Worm (Caenorhabditis elegans): ENCODE measurements around the gene Y82E9BR.17.

Gene Y82E9BR.17

ce11 chrIII:1429275-1429674, 26.3 kb downstream of the Y82E9BR.17 start:
- TF ChIP-seq T22C8.4 (GFP tag; IDR thresholded peaks at IDR 0.05) (peak; percentile 65), ref-1 (GFP tag; conservative IDR thresholded peaks at IDR 0.05) (no peak)

DNA sequence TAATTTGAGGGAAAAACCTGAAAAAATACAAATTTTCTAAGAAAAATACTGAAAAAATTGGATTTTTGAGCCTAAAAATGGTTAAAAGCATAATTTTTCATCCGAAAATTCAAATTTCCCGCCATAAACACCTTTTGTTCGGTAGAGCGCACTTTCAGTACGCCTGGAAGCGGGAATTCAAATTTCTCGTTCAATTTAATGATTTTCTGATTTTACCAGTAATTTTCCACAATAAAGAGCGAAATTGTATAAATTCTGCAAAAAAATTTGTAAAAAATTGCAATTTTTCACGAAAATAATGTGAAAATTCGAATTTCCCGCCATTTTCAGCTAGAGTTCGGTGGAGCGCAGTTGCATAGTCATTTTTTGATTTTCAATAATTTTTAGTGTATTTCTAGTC, 27.1 kb downstream of the Y82E9BR.17 start:
- TF ChIP-seq ztf-23 (GFP tag; IDR thresholded peaks at IDR 0.05), result no peak
- TF ChIP-seq T22C8.4 (GFP tag; IDR thresholded peaks at IDR 0.05), result no peak
- TF ChIP-seq flt-1 (GFP tag; IDR thresholded peaks at IDR 0.05), result no peak
- TF ChIP-seq tab-1 (GFP tag; IDR thresholded peaks at IDR 0.05), result no peak
- no peak for TF ChIP-seq cog-1 (tag; optimal IDR thresholded peaks at IDR 0.05)
- no peak for TF ChIP-seq ref-1 (GFP tag; conservative IDR thresholded peaks at IDR 0.05)
- no peak for TF ChIP-seq klf-2 (GFP tag; conservative IDR thresholded peaks at IDR 0.05)
- no peak for TF ChIP-seq med-1 (GFP tag; optimal IDR thresholded peaks at IDR 0.05; ENCODE audit: insufficient read depth)
- TF ChIP-seq ztf-29 (GFP tag; IDR thresholded peaks at IDR 0.05), result no peak

- no peak for TF ChIP-seq med-1 (GFP tag; optimal IDR thresholded peaks at IDR 0.05; ENCODE audit: insufficient read depth)
- TF ChIP-seq klf-2 (GFP tag; conservative IDR thresholded peaks at IDR 0.05), result no peak
- no peak for TF ChIP-seq ztf-29 (GFP tag; IDR thresholded peaks at IDR 0.05)
- TF ChIP-seq flt-1 (GFP tag; IDR thresholded peaks at IDR 0.05), result no peak
- no peak for TF ChIP-seq ref-1 (GFP tag; conservative IDR thresholded peaks at IDR 0.05)
- no peak for TF ChIP-seq cog-1 (tag; optimal IDR thresholded peaks at IDR 0.05)
- TF ChIP-seq ztf-23 (GFP tag; IDR thresholded peaks at IDR 0.05), result no peak
- TF ChIP-seq tab-1 (GFP tag; IDR thresholded peaks at IDR 0.05), result no peak
- TF ChIP-seq T22C8.4 (GFP tag; IDR thresholded peaks at IDR 0.05), result no peak
Measured at ce11 chrIII:1427126-1427525, 28.4 kb downstream of the Y82E9BR.17 start, which contains the start of gene lelo-2. TSS of gene lelo-2 (minus strand) at chrIII:1427226.

DNA sequence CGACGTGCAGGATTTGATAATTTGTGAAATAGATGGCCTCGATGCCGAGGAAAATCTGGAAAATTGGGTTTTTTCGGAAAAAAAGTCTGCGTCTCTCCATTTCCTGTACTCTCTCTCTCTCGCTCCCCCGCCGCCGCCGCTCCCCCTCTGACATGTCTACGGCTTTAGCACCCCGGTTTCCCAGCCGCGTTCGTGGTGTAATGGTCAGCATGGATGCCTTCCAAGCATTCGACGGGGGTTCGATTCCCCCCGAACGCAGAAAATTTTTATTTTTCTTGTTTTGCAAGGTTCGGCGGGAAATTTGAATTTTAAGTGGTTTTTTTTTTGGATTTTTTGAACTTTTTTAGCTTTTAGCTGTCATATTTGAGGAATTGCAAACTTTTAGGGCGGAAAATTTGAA, 31.3 kb downstream of the Y82E9BR.17 start:
- TF ChIP-seq ztf-23 (GFP tag; IDR thresholded peaks at IDR 0.05) (peak; percentile 90), med-1 (GFP tag; optimal IDR thresholded peaks at IDR 0.05; ENCODE audit: insufficient read depth) (no peak), flt-1 (GFP tag; IDR thresholded peaks at IDR 0.05) (peak; percentile 77), T22C8.4 (GFP tag; IDR thresholded peaks at IDR 0.05) (peak; percentile 72), ztf-29 (GFP tag; IDR thresholded peaks at IDR 0.05) (peak; percentile 64), ref-1 (GFP tag; conservative IDR thresholded peaks at IDR 0.05) (peak; percentile 70), klf-2 (GFP tag; conservative IDR thresholded peaks at IDR 0.05) (peak; percentile 80), tab-1 (GFP tag; IDR thresholded peaks at IDR 0.05) (peak; percentile 87), cog-1 (tag; optimal IDR thresholded peaks at IDR 0.05) (peak; percentile 73)

- TF ChIP-seq tab-1 (GFP tag; IDR thresholded peaks at IDR 0.05) (no peak), klf-2 (GFP tag; conservative IDR thresholded peaks at IDR 0.05) (no peak), T22C8.4 (GFP tag; IDR thresholded peaks at IDR 0.05) (no peak), med-1 (GFP tag; optimal IDR thresholded peaks at IDR 0.05; ENCODE audit: insufficient read depth) (no peak), ztf-23 (GFP tag; IDR thresholded peaks at IDR 0.05) (no peak), ref-1 (GFP tag; conservative IDR thresholded peaks at IDR 0.05) (no peak), flt-1 (GFP tag; IDR thresholded peaks at IDR 0.05) (no peak), ztf-29 (GFP tag; IDR thresholded peaks at IDR 0.05) (no peak), cog-1 (tag; optimal IDR thresholded peaks at IDR 0.05) (no peak)
Measured at ce11 chrIII:1421436-1421835, 34.1 kb downstream of the Y82E9BR.17 start.

DNA sequence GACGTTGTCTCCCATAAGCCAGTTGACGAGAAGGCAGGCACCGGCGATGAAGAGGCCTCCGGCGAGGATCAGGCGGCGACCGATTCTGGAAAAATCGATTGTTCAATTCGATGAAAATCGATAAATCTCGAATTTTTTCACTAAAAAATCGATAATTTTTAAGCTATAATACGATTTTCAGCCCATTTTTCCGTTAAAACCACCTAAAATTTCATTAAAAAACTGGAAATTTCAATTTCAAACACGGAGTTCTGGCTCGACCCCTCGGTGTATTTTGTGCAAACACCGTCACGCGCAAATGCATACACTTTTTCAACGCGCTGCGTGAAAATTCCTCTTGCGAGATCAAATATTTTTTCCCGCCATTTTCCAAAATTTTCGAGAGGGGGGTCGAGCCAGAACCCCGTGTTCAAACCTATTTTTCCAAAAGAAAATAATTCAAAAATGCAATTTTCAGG, 35.2 kb downstream of the Y82E9BR.17 start:
- peak; percentile 57 for TF ChIP-seq T22C8.4 (GFP tag; IDR thresholded peaks at IDR 0.05)

DNA sequence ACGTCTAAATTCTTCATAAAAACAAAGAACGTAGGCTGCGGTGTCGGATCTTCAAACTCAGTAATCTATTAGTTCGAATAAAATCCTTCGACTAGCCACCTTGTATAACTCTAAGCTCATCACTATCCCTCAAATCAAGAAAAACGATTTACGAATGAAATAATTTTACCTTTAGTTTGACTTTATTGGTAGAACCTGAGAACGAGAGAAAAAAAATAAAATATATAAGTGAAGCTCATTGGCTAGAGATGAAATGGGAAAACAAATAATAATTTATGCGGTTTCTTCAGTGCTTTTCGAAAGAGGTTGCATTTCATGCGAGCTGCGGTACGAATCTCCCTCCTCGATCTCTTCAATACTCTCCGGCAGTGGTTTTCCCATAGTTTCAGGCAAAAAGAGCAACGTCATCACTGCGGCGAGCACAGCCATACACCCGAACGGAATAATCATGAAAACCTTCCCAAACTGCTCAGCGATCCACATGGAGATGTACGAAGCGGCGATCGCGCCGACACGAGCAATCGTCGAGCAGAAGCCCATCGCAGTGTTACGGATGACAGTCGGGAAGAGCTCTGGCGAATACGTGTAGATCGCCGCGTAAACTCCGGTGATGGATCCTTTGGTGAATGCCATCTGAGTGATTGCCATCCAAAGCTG, 35.7 kb downstream of the Y82E9BR.17 start:
- TF ChIP-seq flt-1 (GFP tag; IDR thresholded peaks at IDR 0.05) (0 out of 2 replicates have a peak, but pooled peaks have one; percentile 73), med-1 (GFP tag; optimal IDR thresholded peaks at IDR 0.05; ENCODE audit: insufficient read depth) (no peak), ztf-23 (GFP tag; IDR thresholded peaks at IDR 0.05) (no peak)

DNA sequence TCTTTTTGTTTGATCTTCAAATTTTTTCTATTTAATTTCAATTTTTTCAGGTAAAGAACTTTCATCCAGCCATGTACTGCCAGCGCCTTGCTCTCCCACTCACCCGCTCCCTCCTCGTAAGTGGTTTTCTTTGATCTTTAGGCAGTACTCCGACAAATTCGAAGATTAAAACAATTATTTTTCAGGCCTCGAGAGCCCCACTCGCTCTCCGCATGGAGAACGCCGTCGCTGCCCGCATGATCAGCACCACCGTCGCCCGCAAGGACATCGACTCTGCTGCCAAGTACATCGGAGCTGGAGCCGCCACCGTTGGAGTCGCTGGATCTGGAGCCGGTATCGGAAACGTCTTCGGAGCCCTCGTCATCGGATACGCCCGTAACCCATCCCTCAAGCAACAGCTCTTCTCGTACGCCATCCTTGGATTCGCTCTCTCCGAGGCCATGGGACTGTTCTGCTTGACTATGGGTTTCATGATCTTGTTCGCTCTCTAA, 36.4 kb downstream of the Y82E9BR.17 start, which contains the start of gene Y82E9BR.3:
Gene Y82E9BR.3, plus strand, starts transcription at position 51 of the 491 bp plus-strand sequence.
- TF ChIP-seq ref-1 (GFP tag; conservative IDR thresholded peaks at IDR 0.05) (no peak), ztf-23 (GFP tag; IDR thresholded peaks at IDR 0.05) (no peak), cog-1 (tag; optimal IDR thresholded peaks at IDR 0.05) (no peak), med-1 (GFP tag; optimal IDR thresholded peaks at IDR 0.05; ENCODE audit: insufficient read depth) (no peak), flt-1 (GFP tag; IDR thresholded peaks at IDR 0.05) (no peak), T22C8.4 (GFP tag; IDR thresholded peaks at IDR 0.05) (no peak), ztf-29 (GFP tag; IDR thresholded peaks at IDR 0.05) (no peak), tab-1 (GFP tag; IDR thresholded peaks at IDR 0.05) (no peak), klf-2 (GFP tag; conservative IDR thresholded peaks at IDR 0.05) (no peak)

DNA sequence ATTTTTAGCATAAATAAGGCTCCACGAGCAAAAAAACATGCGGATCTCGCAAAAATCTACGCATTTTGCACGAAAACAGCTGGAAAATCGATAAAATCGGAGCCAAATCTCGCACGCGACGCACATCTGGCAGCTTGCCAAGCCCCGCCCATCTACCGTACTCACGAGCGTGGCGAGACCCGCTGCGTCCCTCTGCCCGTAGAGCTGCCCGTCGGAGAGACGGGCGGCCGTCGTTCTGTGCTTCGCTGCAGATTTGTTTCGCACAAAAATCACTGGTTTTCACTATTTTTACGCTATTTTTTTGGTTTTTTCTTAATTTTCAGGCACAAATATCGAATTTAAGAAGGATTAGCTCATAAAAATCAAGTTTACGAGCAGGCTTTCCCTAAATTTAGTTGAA, 36.9 kb downstream of the Y82E9BR.17 start:
- TF ChIP-seq T22C8.4 (GFP tag; IDR thresholded peaks at IDR 0.05), result peak; percentile 58
- TF ChIP-seq ztf-29 (GFP tag; IDR thresholded peaks at IDR 0.05), result 0 out of 2 replicates have a peak, but pooled peaks have one; percentile 18
- TF ChIP-seq klf-2 (GFP tag; conservative IDR thresholded peaks at IDR 0.05), result no peak
- peak; percentile 76; the same call in 1 of the 2 replicates for TF ChIP-seq flt-1 (GFP tag; IDR thresholded peaks at IDR 0.05)
- peak; percentile 45 for TF ChIP-seq cog-1 (tag; optimal IDR thresholded peaks at IDR 0.05)
- TF ChIP-seq ztf-23 (GFP tag; IDR thresholded peaks at IDR 0.05), result 0 out of 2 replicates have a peak, but pooled peaks have one; percentile 39
- no peak for TF ChIP-seq ref-1 (GFP tag; conservative IDR thresholded peaks at IDR 0.05)
- peak; percentile 21 for TF ChIP-seq med-1 (GFP tag; optimal IDR thresholded peaks at IDR 0.05; ENCODE audit: insufficient read depth)
- TF ChIP-seq tab-1 (GFP tag; IDR thresholded peaks at IDR 0.05), result no peak

DNA sequence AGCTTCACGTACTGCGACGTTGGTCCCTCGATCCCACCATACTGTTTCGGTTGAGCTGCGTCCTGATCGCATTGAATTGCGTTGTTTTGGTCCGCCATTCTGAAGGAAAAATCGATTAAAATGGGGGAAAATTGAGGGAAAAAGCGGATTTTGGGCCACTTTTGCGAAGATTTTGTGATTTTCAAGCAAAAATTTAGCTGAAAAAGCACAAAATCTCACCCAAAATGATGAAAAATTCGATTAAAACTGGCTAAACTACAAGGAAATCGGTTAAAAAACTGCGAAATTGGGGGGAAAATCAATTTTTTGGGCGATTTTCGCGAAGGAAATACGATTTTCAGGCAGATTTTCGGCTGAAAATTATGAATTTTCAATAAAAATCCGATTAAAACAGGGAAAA, 38.5 kb downstream of the Y82E9BR.17 start, which contains the start of gene elc-1:
Gene elc-1, minus strand, starts transcription at position 101 of the 400 bp plus-strand sequence.
- TF ChIP-seq med-1 (GFP tag; optimal IDR thresholded peaks at IDR 0.05; ENCODE audit: insufficient read depth) (no peak), ztf-29 (GFP tag; IDR thresholded peaks at IDR 0.05) (no peak), T22C8.4 (GFP tag; IDR thresholded peaks at IDR 0.05) (no peak), ref-1 (GFP tag; conservative IDR thresholded peaks at IDR 0.05) (no peak), flt-1 (GFP tag; IDR thresholded peaks at IDR 0.05) (no peak), cog-1 (tag; optimal IDR thresholded peaks at IDR 0.05) (no peak)
